Fruit fly (Drosophila melanogaster): Measurements from ENCODE around the gene Acbp2.

dm6 chr3L:7161924-7162323, 30.3 kb downstream of the Acbp2 start:
- no peak for TF ChIP-seq CG8478 (optimal IDR thresholded peaks at IDR 0.05)
- no peak for TF ChIP-seq EcR (GFP tag; optimal IDR thresholded peaks at IDR 0.05)
- no peak for TF ChIP-seq pan (optimal IDR thresholded peaks at IDR 0.05)
- no peak for TF ChIP-seq psq (optimal IDR thresholded peaks at IDR 0.05)
- TF ChIP-seq Dll (optimal IDR thresholded peaks at IDR 0.05), result no peak

All from whole organism.